Worm (Caenorhabditis elegans) whole organism, late embryonic: ENCODE data around the gene enu-3.5.

Experiments
- nhr-232 ChIP-seq: sonication (generic microtip); optimal IDR thresholded peaks from 2 replicates; lab custom pipeline; 2016; ENCODE audit warnings: missing genetic modification characterization, missing compliant biosample characterization
- pag-3 ChIP-seq: sonication (generic microtip); optimal IDR thresholded peaks from 2 replicates; lab custom pipeline; 2016; ENCODE audit warnings: missing compliant biosample characterization, missing genetic modification characterization, borderline replicate concordance

DNA sequence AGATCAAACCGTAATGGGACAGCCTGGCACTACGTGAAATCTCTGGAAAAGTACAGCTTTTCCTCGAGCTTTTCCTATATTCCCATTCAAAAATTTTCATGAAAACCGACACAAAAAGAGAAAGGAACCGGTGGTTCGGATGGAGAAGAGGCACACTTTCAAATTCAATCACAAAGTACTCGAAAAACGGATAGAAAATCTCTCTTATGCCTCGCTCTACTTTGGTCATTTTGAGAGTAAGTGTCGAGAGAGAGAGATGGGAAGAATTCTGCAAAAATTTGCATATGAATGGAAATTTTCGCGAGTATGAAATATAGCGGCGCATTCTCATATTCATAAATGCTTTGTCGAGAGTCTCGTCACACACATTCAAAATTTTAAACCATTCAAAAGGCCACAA lies 14.8 kb downstream of the enu-3.5 start:
- TF ChIP-seq pag-3 (no peak), nhr-232 (tag; lab: Kevin White, UChicago) (no peak)
